Fruit fly (Drosophila melanogaster) Kc167 (cell line): ENCODE measurements around the gene Cyp312a1.

Source experiments
- Myc ChIP-seq: fragments of >200 bp; optimal IDR thresholded peaks from 2 replicates; lab custom pipeline; 2017; ENCODE audit warnings: missing external identifiers
- Sin3A ChIP-seq: fragments of >200 bp; optimal IDR thresholded peaks from 2 replicates; lab custom pipeline; 2018; ENCODE audit warnings: missing external identifiers
- insv ChIP-seq: fragments of >200 bp; optimal IDR thresholded peaks from 3 replicates; lab custom pipeline; 2018; ENCODE audit warnings: missing external identifiers

dm6 chr3L:18138280-18138679 lies 5.8 kb upstream of the Cyp312a1 start:
- TF ChIP-seq Sin3A (lab: Kevin White, UChicago) (no peak), Myc (lab: Kevin White, UChicago) (no peak), insv (lab: Kevin White, UChicago) (no peak)
